Fruit fly (Drosophila melanogaster): ENCODE results near the gene Tsp68C.

The Tsp68C gene

dm6 chr3L:13843356-13843755 lies at the start of gene Tsp68C:
Gene Tsp68C (plus strand): TSS chr3L:13843656.
- no peak for TF ChIP-seq CG8478 (optimal IDR thresholded peaks at IDR 0.05)
- TF ChIP-seq CTCF (optimal IDR thresholded peaks at IDR 0.05): no peak

- TF ChIP-seq CTCF (optimal IDR thresholded peaks at IDR 0.05): no peak
- TF ChIP-seq CG8478 (optimal IDR thresholded peaks at IDR 0.05): no peak
Measured at dm6 chr3L:13803258-13803657, 40.2 kb upstream of the Tsp68C start, which contains the start of gene bru3. Gene bru3 (minus strand): TSS chr3L:13803400.

- TF ChIP-seq CG8478 (optimal IDR thresholded peaks at IDR 0.05) (no peak), CTCF (optimal IDR thresholded peaks at IDR 0.05) (no peak)
Measured at dm6 chr3L:13837456-13837855, 6.0 kb upstream of the Tsp68C start, which contains the start of gene CG43184. Gene CG43184 (plus strand): TSS chr3L:13837756.

- TF ChIP-seq CTCF (optimal IDR thresholded peaks at IDR 0.05): no peak
- no peak for TF ChIP-seq CG8478 (optimal IDR thresholded peaks at IDR 0.05)
Measured at dm6 chr3L:13840731-13841130, 2.7 kb upstream of the Tsp68C start.

dm6 chr3L:13842140-13842539 lies 1.3 kb upstream of the Tsp68C start, which contains the start of gene CG8757:
Gene CG8757 (minus strand): TSS chr3L:13842240.
- TF ChIP-seq CG8478 (optimal IDR thresholded peaks at IDR 0.05): no peak
- no peak for TF ChIP-seq CTCF (optimal IDR thresholded peaks at IDR 0.05)

dm6 chr3L:13842917-13843316 lies 539 bp upstream of the Tsp68C start, which contains the start of gene CG8750:
Gene CG8750 (minus strand): TSS chr3L:13843017.
- no peak for TF ChIP-seq CG8478 (optimal IDR thresholded peaks at IDR 0.05)
- no peak for TF ChIP-seq CTCF (optimal IDR thresholded peaks at IDR 0.05)

- peak; percentile 98 to 99 for TF ChIP-seq CTCF (optimal IDR thresholded peaks at IDR 0.05)
- TF ChIP-seq CG8478 (optimal IDR thresholded peaks at IDR 0.05): no peak
Measured at dm6 chr3L:13845292-13845691, 1.8 kb downstream of the Tsp68C start.

dm6 chr3L:13845754-13846153 lies 2.3 kb downstream of the Tsp68C start, which contains the start of gene Hml:
Gene Hml (plus strand): TSS chr3L:13846054.
- no peak for TF ChIP-seq CTCF (optimal IDR thresholded peaks at IDR 0.05)
- no peak for TF ChIP-seq CG8478 (optimal IDR thresholded peaks at IDR 0.05)

- TF ChIP-seq CG8478 (optimal IDR thresholded peaks at IDR 0.05) (no peak), CTCF (optimal IDR thresholded peaks at IDR 0.05) (peak; percentile 35 to 68)
Measured at dm6 chr3L:13859688-13860373, 16.4 kb downstream of the Tsp68C start.

dm6 chr3L:13862403-13862802 lies 18.9 kb downstream of the Tsp68C start:
- TF ChIP-seq CG8478 (optimal IDR thresholded peaks at IDR 0.05): no peak
- no peak for TF ChIP-seq CTCF (optimal IDR thresholded peaks at IDR 0.05)

dm6 chr3L:13863365-13863775 lies 19.9 kb downstream of the Tsp68C start:
- no peak for TF ChIP-seq CTCF (optimal IDR thresholded peaks at IDR 0.05)
- TF ChIP-seq CG8478 (optimal IDR thresholded peaks at IDR 0.05): no peak

- no peak for TF ChIP-seq CTCF (optimal IDR thresholded peaks at IDR 0.05)
- no peak for TF ChIP-seq CG8478 (optimal IDR thresholded peaks at IDR 0.05)
Measured at dm6 chr3L:13864568-13864967, 21.1 kb downstream of the Tsp68C start.

dm6 chr3L:13865484-13865883 lies 22.0 kb downstream of the Tsp68C start:
- no peak for TF ChIP-seq CTCF (optimal IDR thresholded peaks at IDR 0.05)
- TF ChIP-seq CG8478 (optimal IDR thresholded peaks at IDR 0.05): no peak

dm6 chr3L:13866270-13866669 lies 22.8 kb downstream of the Tsp68C start:
- TF ChIP-seq CG8478 (optimal IDR thresholded peaks at IDR 0.05) (no peak), CTCF (optimal IDR thresholded peaks at IDR 0.05) (no peak)

- TF ChIP-seq CG8478 (optimal IDR thresholded peaks at IDR 0.05) (no peak), CTCF (optimal IDR thresholded peaks at IDR 0.05) (no peak)
Measured at dm6 chr3L:13866780-13867179, 23.3 kb downstream of the Tsp68C start, which contains the start of gene CG8745. Gene CG8745 (minus strand): TSS chr3L:13866905.

- TF ChIP-seq CG8478 (optimal IDR thresholded peaks at IDR 0.05) (no peak), CTCF (optimal IDR thresholded peaks at IDR 0.05) (no peak)
Measured at dm6 chr3L:13876967-13877366, 33.5 kb downstream of the Tsp68C start.

All from S2 (cell line).